Fruit fly (Drosophila melanogaster) whole organism, pupa: ENCODE measurements around the gene TyrRS.

ENCODE experiments used
- CG10348 ChIP-seq: fragments of 200-800 bp; sonication (Bioruptor generic); IDR thresholded peaks from 2 replicates; pipeline ENCODE4 v1.3.6; 2022; ENCODE audit warnings: missing biosample characterization, missing genetic modification characterization
- CG32121 ChIP-seq: fragments of 200-800 bp; sonication (Bioruptor generic); IDR thresholded peaks from 2 replicates; pipeline ENCODE4 v1.3.6; 2022; ENCODE audit warnings: missing biosample characterization, missing genetic modification characterization
- EcR ChIP-seq: fragments of 200-800 bp; sonication (Bioruptor generic); optimal IDR thresholded peaks from 3 replicates; lab custom pipeline; 2019; ENCODE audit warnings: missing biosample characterization, missing genetic modification characterization, mild to moderate bottlenecking, moderate library complexity, missing genetic modification reagents
- Ets98B ChIP-seq: fragments of 200-800 bp; sonication (Bioruptor generic); IDR thresholded peaks from 2 replicates; pipeline ENCODE4 v1.3.6; 2022; ENCODE audit warnings: missing biosample characterization, missing genetic modification characterization
- Pif1B ChIP-seq: fragments of 200-800 bp; sonication (Bioruptor generic); optimal IDR thresholded peaks from 3 replicates; lab custom pipeline; 2016; ENCODE audit warnings: missing biosample characterization, missing genetic modification characterization
- fd96Ca ChIP-seq: fragments of 200-800 bp; sonication (Bioruptor generic); IDR thresholded peaks from 3 replicates; pipeline ENCODE4 v1.3.6; 2022; ENCODE audit warnings: missing biosample characterization, missing genetic modification characterization

DNA sequence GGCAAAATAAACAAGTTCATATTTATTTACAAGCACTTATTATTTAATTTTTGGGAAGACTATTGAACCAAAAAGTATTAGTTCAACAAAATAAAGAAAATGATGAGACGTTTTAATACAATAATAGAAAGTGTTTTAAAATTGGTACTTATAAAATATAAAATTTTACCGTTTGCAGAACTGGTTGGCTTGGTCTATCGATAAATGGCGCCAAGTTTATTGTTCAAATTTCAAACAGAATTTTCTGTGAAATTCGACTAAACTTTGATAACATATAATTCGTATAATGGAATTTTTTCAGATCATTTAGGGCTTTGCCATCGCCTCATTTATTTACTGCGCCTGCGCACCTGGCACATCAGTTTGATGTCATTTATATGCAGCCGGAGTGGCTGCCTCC, 28.3 kb downstream of the TyrRS start:
- TF ChIP-seq Pif1B (GFP tag; lab: Kevin White, UChicago) (no peak), CG32121 (GFP tag; lab: Robert Waterston, UW) (no peak), CG10348 (GFP tag; lab: Robert Waterston, UW) (no peak), Ets98B (no peak), fd96Ca (GFP tag; lab: Robert Waterston, UW) (no peak), EcR (GFP tag; lab: Kevin White, UChicago) (no peak)
